Worm (Caenorhabditis elegans) whole organism, L2 larva: Measurements from ENCODE around the gene Y39B6A.27.
A peak's percentile ranks its signal among the peaks of the same experiment; 100 is the strongest.

ENCODE experiments used
- alr-1 ChIP-seq: fragments of 150-350 bp; optimal IDR thresholded peaks from 2 replicates; lab custom pipeline; 2014; ENCODE audit warnings: missing biosample characterization, missing genetic modification characterization
- ceh-82 ChIP-seq: fragments of 150-350 bp; optimal IDR thresholded peaks from 2 replicates; lab custom pipeline; 2014; ENCODE audit warnings: missing biosample characterization, missing genetic modification characterization
- elt-1 ChIP-seq: fragments of 150-350 bp; optimal IDR thresholded peaks from 2 replicates; lab custom pipeline; 2014; ENCODE audit warnings: missing biosample characterization, missing genetic modification characterization
- fos-1 ChIP-seq: fragments of 150-350 bp; optimal IDR thresholded peaks from 2 replicates; lab custom pipeline; 2014; ENCODE audit warnings: missing biosample characterization, missing genetic modification characterization
- gmeb-1 ChIP-seq: fragments of 150-350 bp; optimal IDR thresholded peaks from 2 replicates; lab custom pipeline; 2014; ENCODE audit warnings: missing biosample characterization, missing genetic modification characterization
- lsy-2 ChIP-seq, 2 experiments: fragments of 150-350 bp in 1 of 2; sonication (generic microtip) in 1 of 2; optimal IDR thresholded peaks; 2 replicates each; lab custom pipeline; 2014 to 2017; ENCODE audit warnings: missing biosample characterization in 2 of 2, missing genetic modification characterization in 2 of 2
- ztf-11 ChIP-seq: sonication (generic microtip); optimal IDR thresholded peaks from 2 replicates; lab custom pipeline; 2017; ENCODE audit warnings: missing biosample characterization, missing genetic modification characterization

DNA sequence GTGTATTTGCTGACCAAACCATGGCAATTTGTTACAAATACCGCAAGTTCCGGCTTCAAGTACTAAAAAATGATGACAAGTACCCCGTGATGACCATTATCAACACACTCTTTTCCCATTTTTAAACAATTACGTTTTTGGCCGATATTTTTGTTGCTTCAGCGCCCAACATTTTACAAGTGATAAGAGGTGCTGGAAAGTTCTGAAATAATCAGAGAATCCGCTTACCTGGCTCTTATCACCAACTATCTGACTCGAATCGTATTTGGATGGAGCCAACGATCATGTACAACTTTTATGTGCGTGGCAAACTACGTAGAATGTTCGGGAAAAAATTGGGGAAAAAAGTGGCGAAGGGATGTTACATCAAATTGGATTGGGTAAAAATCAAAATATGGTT is 21.7 kb downstream of the Y39B6A.27 start:
- TF ChIP-seq ztf-11 (tag; lab: Kevin White, UChicago), result no peak
- no peak for TF ChIP-seq lsy-2 (tag; optimal IDR thresholded peaks at IDR 0.05; lab: Kevin White, UChicago)
- peak; percentile 65 for TF ChIP-seq fos-1 (tag; lab: Kevin White, UChicago)
- no peak for TF ChIP-seq alr-1 (tag; lab: Kevin White, UChicago)
- no peak for TF ChIP-seq elt-1 (tag; lab: Kevin White, UChicago)
- TF ChIP-seq ceh-82, result no peak
- TF ChIP-seq gmeb-1 (tag; lab: Kevin White, UChicago), result peak; percentile 39
